Fruit fly (Drosophila melanogaster): ENCODE results near the gene sofe.

Gene sofe

dm6 chrX:10832369-10832768 is 24.8 kb downstream of the sofe start (continued):
- TF ChIP-seq eve (GFP tag; optimal IDR thresholded peaks at IDR 0.05) (no peak), z (GFP tag; IDR thresholded peaks at IDR 0.05) (no peak), run (tag; optimal IDR thresholded peaks at IDR 0.05) (no peak), Eip74EF (GFP tag; optimal IDR thresholded peaks at IDR 0.05) (no peak), ato (GFP tag; IDR thresholded peaks at IDR 0.05; ENCODE audit: partially characterized antibody) (no peak), unpg (GFP tag; optimal IDR thresholded peaks at IDR 0.05) (peak; percentile 58), Dip3 (GFP tag; optimal IDR thresholded peaks at IDR 0.05) (peak; percentile 26), Ssrp (tag; optimal IDR thresholded peaks at IDR 0.05) (peak; percentile 41), gce (GFP tag; IDR thresholded peaks at IDR 0.05) (no peak), Hey (tag; optimal IDR thresholded peaks at IDR 0.05) (no peak), cg (GFP tag; optimal IDR thresholded peaks at IDR 0.05) (no peak), psq (GFP tag; optimal IDR thresholded peaks at IDR 0.05) (no peak), jing (GFP tag; optimal IDR thresholded peaks at IDR 0.05) (no peak), dmrt11E (tag; optimal IDR thresholded peaks at IDR 0.05) (peak; percentile 49), CG4707 (GFP tag; optimal IDR thresholded peaks at IDR 0.05) (peak; percentile 16), sc (optimal IDR thresholded peaks at IDR 0.05) (no peak), sc (GFP tag; optimal IDR thresholded peaks at IDR 0.05) (no peak), Spps (tag; optimal IDR thresholded peaks at IDR 0.05) (no peak), CG6272 (GFP tag; IDR thresholded peaks at IDR 0.05) (no peak), chif (GFP tag; optimal IDR thresholded peaks at IDR 0.05) (peak; percentile 21 to 74), HLHmδ (GFP tag; optimal IDR thresholded peaks at IDR 0.05) (no peak), CG30020 (tag; optimal IDR thresholded peaks at IDR 0.05) (no peak), tio (GFP tag; optimal IDR thresholded peaks at IDR 0.05) (peak; percentile 9), Ets97D (GFP tag; optimal IDR thresholded peaks at IDR 0.05) (peak; percentile 76), fd64A (GFP tag; optimal IDR thresholded peaks at IDR 0.05) (no peak), Adf1 (GFP tag; IDR thresholded peaks at IDR 0.05) (no peak), Hr39 (optimal IDR thresholded peaks at IDR 0.05) (no peak), CG17186 (GFP tag; optimal IDR thresholded peaks at IDR 0.05) (no peak), sisA (GFP tag; IDR thresholded peaks at IDR 0.05) (peak; percentile 67), B-H1 (GFP tag; IDR thresholded peaks at IDR 0.05) (peak; percentile 35; the same call in 2 of the 3 replicates), insv (GFP tag; optimal IDR thresholded peaks at IDR 0.05) (peak in 1 of 2 experiments; percentile 56), CG5953 (GFP tag; IDR thresholded peaks at IDR 0.05) (peak; percentile 40; the same call in 1 of the 2 replicates), CG10366 (GFP tag; IDR thresholded peaks at IDR 0.05) (peak; percentile 55), pan (optimal IDR thresholded peaks at IDR 0.05) (no peak), pan (GFP tag; optimal IDR thresholded peaks at IDR 0.05 in 1 of 2, IDR thresholded peaks at IDR 0.05 in 1 of 2) (peak in 1 of 2 experiments; percentile 34), CG9817 (tag; optimal IDR thresholded peaks at IDR 0.05) (peak; percentile 79), CG12236 (GFP tag; optimal IDR thresholded peaks at IDR 0.05) (no peak), CG15601 (tag; optimal IDR thresholded peaks at IDR 0.05) (peak; percentile 53), mirr (GFP tag; optimal IDR thresholded peaks at IDR 0.05) (no peak), bigmax (GFP tag; optimal IDR thresholded peaks at IDR 0.05) (no peak), CG3065 (GFP tag; optimal IDR thresholded peaks at IDR 0.05) (peak; percentile 40), tx (GFP tag; optimal IDR thresholded peaks at IDR 0.05) (no peak), inv (GFP tag; IDR thresholded peaks at IDR 0.05; ENCODE audit: partially characterized antibody) (no peak), CG4617 (GFP tag; optimal IDR thresholded peaks at IDR 0.05; ENCODE audit: borderline replicate concordance) (peak; percentile 32), Meics (GFP tag; optimal IDR thresholded peaks at IDR 0.05) (peak; percentile 73), CG8765 (GFP tag; IDR thresholded peaks at IDR 0.05) (0 out of 2 replicates have a peak, but pooled peaks have one; percentile 6), fd3F (GFP tag; optimal IDR thresholded peaks at IDR 0.05) (peak; percentile 36), Poxn (GFP tag; IDR thresholded peaks at IDR 0.05) (no peak), mam (GFP tag; optimal IDR thresholded peaks at IDR 0.05) (peak; percentile 60), ftz-f1 (GFP tag; optimal IDR thresholded peaks at IDR 0.05) (no peak), trem (tag; optimal IDR thresholded peaks at IDR 0.05) (peak; percentile 40), ems (GFP tag; optimal IDR thresholded peaks at IDR 0.05) (peak; percentile 13)
